Worm (Caenorhabditis elegans) whole organism, L1 larva: ENCODE measurements around the gene K04C2.5.

Experiments
- aly-2 ChIP-seq: fragments of 150-350 bp; optimal IDR thresholded peaks from 2 replicates; lab custom pipeline; 2014; ENCODE audit warnings: missing biosample characterization, missing genetic modification characterization
- egl-13 ChIP-seq: sonication (generic microtip); optimal IDR thresholded peaks from 2 replicates; lab custom pipeline; 2016; ENCODE audit warnings: missing genotype, missing genetic modification reagents, missing genetic modification characterization, missing compliant biosample characterization
- hpl-2 ChIP-seq: fragments of 150-350 bp; optimal IDR thresholded peaks from 2 replicates; lab custom pipeline; 2014; ENCODE audit warnings: missing biosample characterization, missing genetic modification reagents, missing genetic modification characterization
- isw-1 ChIP-seq: fragments of 200-800 bp; sonication (Bioruptor generic); IDR thresholded peaks from 2 replicates; pipeline ENCODE4 v1.3.6; 2022; ENCODE audit warnings: missing genetic modification characterization, missing compliant biosample characterization
- nhr-76 ChIP-seq: sonication (generic microtip); optimal IDR thresholded peaks from 2 replicates; lab custom pipeline; 2017; ENCODE audit warnings: missing biosample characterization, missing genetic modification characterization
- snpc-4 ChIP-seq: fragments of 150-350 bp; optimal IDR thresholded peaks from 2 replicates; lab custom pipeline; 2014; ENCODE audit warnings: missing biosample characterization, missing genetic modification characterization
- sptf-1 ChIP-seq: fragments of 150-350 bp; optimal IDR thresholded peaks from 2 replicates; lab custom pipeline; 2014; ENCODE audit warnings: missing biosample characterization, missing genetic modification characterization

DNA sequence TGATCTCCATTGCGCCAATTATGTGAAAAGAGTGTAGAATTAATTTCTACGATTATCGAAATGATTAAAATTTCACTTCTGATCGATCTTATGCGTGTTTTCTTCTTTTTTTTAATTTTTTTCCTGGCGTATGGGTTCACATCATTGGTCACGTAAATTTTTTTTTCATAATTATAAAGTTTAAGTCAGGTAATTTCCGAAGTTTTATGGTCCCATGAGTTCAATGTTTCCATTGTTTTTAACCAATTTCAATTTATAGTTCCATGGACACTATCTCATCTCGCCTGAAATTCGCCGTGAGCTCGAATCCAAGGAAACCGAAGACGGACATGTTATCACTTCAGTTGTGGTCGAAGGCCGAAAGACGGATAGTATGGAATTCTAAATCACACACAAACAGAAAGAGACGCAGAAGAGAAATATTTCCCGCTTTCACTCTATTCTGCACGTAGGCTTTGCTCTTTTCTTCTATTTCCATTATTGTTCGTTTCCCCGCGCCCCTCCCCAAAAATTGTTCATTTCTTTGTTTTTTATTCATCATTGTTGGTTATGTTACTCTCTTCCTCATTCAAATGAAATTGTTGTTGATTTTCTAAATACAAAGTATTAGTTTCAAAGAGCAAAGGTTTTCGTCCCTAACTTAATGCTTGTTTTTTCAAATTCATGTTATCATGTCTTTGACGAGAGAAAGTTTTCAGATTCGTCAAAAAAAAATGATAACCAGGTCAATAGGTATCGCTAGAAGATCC is 44.0 kb upstream of the K04C2.5 start, which contains the start of the genes F57B9.8 and coq-2:
- no peak for TF ChIP-seq hpl-2
- TF ChIP-seq aly-2 (tag; lab: Kevin White, UChicago): no peak
- TF ChIP-seq egl-13 (tag; lab: Kevin White, UChicago): no peak
- no peak for TF ChIP-seq nhr-76 (tag; lab: Kevin White, UChicago)
- no peak for TF ChIP-seq isw-1 (GFP tag; lab: Robert Waterston, UW)
- no peak for TF ChIP-seq sptf-1 (tag; lab: Kevin White, UChicago)
- no peak for TF ChIP-seq snpc-4 (tag; lab: Kevin White, UChicago)
